Worm (Caenorhabditis elegans): ENCODE data around the gene ZK418.6.

The ZK418.6 gene

DNA sequence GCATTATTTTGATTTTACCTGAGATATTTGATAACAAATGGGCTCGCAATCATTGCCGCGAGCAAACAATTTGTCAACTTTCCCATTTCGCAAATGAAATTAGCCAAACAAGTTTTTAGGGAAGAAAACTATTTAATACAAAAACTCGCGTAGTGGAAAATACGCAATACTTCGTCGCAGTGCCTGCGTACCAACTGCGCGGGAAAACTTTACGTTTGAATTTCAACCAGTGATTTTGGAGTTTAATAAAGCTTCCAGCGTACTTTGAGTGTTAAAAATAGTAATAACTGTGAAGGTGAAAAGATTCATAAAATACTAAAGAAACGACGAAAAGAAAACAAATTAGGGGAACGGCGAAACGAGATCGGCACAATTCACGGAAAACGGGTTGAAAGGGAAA is 6.3 kb upstream of the ZK418.6 start, which contains the start of gene tofu-7:
Gene tofu-7 (minus strand): TSS at position 111 of the 400 bp plus-strand sequence.
- TF ChIP-seq T22C8.4 (GFP tag; IDR thresholded peaks at IDR 0.05), result no peak

- TF ChIP-seq flt-1 (GFP tag; IDR thresholded peaks at IDR 0.05), result no peak
- TF ChIP-seq tab-1 (GFP tag; IDR thresholded peaks at IDR 0.05), result no peak
- no peak for TF ChIP-seq cog-1 (tag; optimal IDR thresholded peaks at IDR 0.05)
- TF ChIP-seq med-1 (GFP tag; optimal IDR thresholded peaks at IDR 0.05; ENCODE audit: insufficient read depth), result no peak
- TF ChIP-seq klf-2 (GFP tag; conservative IDR thresholded peaks at IDR 0.05), result no peak
- no peak for TF ChIP-seq ref-1 (GFP tag; conservative IDR thresholded peaks at IDR 0.05)
- TF ChIP-seq ztf-23 (GFP tag; IDR thresholded peaks at IDR 0.05), result no peak
- no peak for TF ChIP-seq ztf-29 (GFP tag; IDR thresholded peaks at IDR 0.05)
- no peak for TF ChIP-seq T22C8.4 (GFP tag; IDR thresholded peaks at IDR 0.05)
Measured at ce11 chrIII:7083106-7083505, 4.5 kb upstream of the ZK418.6 start.

DNA sequence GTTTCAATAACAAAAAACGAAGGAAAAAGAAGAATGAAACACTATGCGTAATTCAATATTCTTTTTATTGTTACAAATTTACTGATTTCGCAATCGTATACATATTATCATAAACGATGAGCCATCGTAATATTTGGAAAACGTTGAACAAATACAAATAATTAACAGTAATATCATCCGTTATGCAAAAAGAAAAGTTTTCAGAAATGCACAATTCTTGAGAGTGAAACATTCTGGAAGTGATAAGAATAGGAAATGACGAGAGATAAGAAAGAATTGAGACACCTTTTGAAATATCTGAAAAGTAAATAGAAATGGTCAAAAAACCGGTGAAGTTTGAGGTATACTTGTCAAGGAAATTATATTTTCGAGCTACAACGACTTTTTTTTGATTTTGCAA is 2.9 kb upstream of the ZK418.6 start:
- no peak for TF ChIP-seq T22C8.4 (GFP tag; IDR thresholded peaks at IDR 0.05)
- no peak for TF ChIP-seq med-1 (GFP tag; optimal IDR thresholded peaks at IDR 0.05; ENCODE audit: insufficient read depth)
- TF ChIP-seq ztf-23 (GFP tag; IDR thresholded peaks at IDR 0.05), result no peak
- no peak for TF ChIP-seq klf-2 (GFP tag; conservative IDR thresholded peaks at IDR 0.05)
- TF ChIP-seq ztf-29 (GFP tag; IDR thresholded peaks at IDR 0.05), result no peak
- TF ChIP-seq ref-1 (GFP tag; conservative IDR thresholded peaks at IDR 0.05), result no peak
- TF ChIP-seq tab-1 (GFP tag; IDR thresholded peaks at IDR 0.05), result no peak
- TF ChIP-seq cog-1 (tag; optimal IDR thresholded peaks at IDR 0.05), result no peak
- TF ChIP-seq flt-1 (GFP tag; IDR thresholded peaks at IDR 0.05), result no peak

- no peak for TF ChIP-seq tab-1 (GFP tag; IDR thresholded peaks at IDR 0.05)
- TF ChIP-seq ztf-29 (GFP tag; IDR thresholded peaks at IDR 0.05), result no peak
- TF ChIP-seq klf-2 (GFP tag; conservative IDR thresholded peaks at IDR 0.05), result no peak
- no peak for TF ChIP-seq flt-1 (GFP tag; IDR thresholded peaks at IDR 0.05)
- TF ChIP-seq cog-1 (tag; optimal IDR thresholded peaks at IDR 0.05), result no peak
- TF ChIP-seq med-1 (GFP tag; optimal IDR thresholded peaks at IDR 0.05; ENCODE audit: insufficient read depth), result no peak
- no peak for TF ChIP-seq ref-1 (GFP tag; conservative IDR thresholded peaks at IDR 0.05)
- TF ChIP-seq ztf-23 (GFP tag; IDR thresholded peaks at IDR 0.05), result no peak
Measured at ce11 chrIII:7080689-7081088, 2.1 kb upstream of the ZK418.6 start, which contains the start of gene ZK418.7. Gene ZK418.7 (minus strand): TSS chrIII:7080789.

- TF ChIP-seq cog-1 (tag; optimal IDR thresholded peaks at IDR 0.05), result no peak
- TF ChIP-seq ztf-23 (GFP tag; IDR thresholded peaks at IDR 0.05), result no peak
- no peak for TF ChIP-seq med-1 (GFP tag; optimal IDR thresholded peaks at IDR 0.05; ENCODE audit: insufficient read depth)
- no peak for TF ChIP-seq T22C8.4 (GFP tag; IDR thresholded peaks at IDR 0.05)
Measured at ce11 chrIII:7076386-7076785, 2.3 kb downstream of the ZK418.6 start, which contains the start of gene ZK418.13. Gene ZK418.13 (minus strand): TSS chrIII:7076486.

DNA sequence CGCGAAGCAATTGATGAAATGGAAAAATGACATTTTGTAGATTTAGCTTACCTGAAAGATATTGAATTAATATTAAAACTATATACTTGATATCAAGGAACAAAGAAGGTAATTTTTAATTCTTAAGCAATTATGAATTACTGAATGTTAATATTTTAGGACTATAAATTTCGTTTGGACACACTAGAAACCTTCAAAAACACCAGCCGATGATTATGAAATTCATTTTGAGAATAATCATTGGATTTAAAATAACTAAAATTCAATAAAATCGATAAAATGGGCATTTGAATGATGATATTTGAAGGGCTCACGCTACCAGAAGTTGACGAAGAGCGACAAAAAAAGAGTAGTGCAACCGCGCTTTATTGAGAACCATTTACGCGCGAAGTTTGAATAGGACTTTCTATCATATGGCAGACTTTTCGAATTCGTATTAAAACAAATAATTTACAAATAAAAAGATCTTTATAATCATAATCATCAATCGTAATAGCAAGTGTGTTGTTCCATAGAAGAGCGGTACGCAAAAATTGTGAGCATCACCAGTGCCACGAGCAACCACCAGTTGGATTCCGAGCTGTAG is 4.7 kb downstream of the ZK418.6 start, which contains the start of gene ZK418.5:
Gene ZK418.5 (minus strand): TSS at position 51 of the 586 bp plus-strand sequence.
- no peak for TF ChIP-seq med-1 (GFP tag; optimal IDR thresholded peaks at IDR 0.05; ENCODE audit: insufficient read depth)
- no peak for TF ChIP-seq tab-1 (GFP tag; IDR thresholded peaks at IDR 0.05)
- TF ChIP-seq klf-2 (GFP tag; conservative IDR thresholded peaks at IDR 0.05), result no peak
- TF ChIP-seq T22C8.4 (GFP tag; IDR thresholded peaks at IDR 0.05), result no peak
- TF ChIP-seq cog-1 (tag; optimal IDR thresholded peaks at IDR 0.05), result no peak
- TF ChIP-seq ztf-23 (GFP tag; IDR thresholded peaks at IDR 0.05), result no peak
- no peak for TF ChIP-seq ztf-29 (GFP tag; IDR thresholded peaks at IDR 0.05)
- TF ChIP-seq flt-1 (GFP tag; IDR thresholded peaks at IDR 0.05), result no peak
- no peak for TF ChIP-seq ref-1 (GFP tag; conservative IDR thresholded peaks at IDR 0.05)

ce11 chrIII:7072452-7072851 is 6.2 kb downstream of the ZK418.6 start, which contains the start of gene lin-37:
Gene lin-37 (minus strand): TSS chrIII:7072552.
- TF ChIP-seq T22C8.4 (GFP tag; IDR thresholded peaks at IDR 0.05) (no peak), cog-1 (tag; optimal IDR thresholded peaks at IDR 0.05) (no peak), tab-1 (GFP tag; IDR thresholded peaks at IDR 0.05) (no peak), klf-2 (GFP tag; conservative IDR thresholded peaks at IDR 0.05) (no peak), flt-1 (GFP tag; IDR thresholded peaks at IDR 0.05) (no peak), med-1 (GFP tag; optimal IDR thresholded peaks at IDR 0.05; ENCODE audit: insufficient read depth) (no peak), ref-1 (GFP tag; conservative IDR thresholded peaks at IDR 0.05) (no peak), ztf-23 (GFP tag; IDR thresholded peaks at IDR 0.05) (no peak), ztf-29 (GFP tag; IDR thresholded peaks at IDR 0.05) (no peak)

DNA sequence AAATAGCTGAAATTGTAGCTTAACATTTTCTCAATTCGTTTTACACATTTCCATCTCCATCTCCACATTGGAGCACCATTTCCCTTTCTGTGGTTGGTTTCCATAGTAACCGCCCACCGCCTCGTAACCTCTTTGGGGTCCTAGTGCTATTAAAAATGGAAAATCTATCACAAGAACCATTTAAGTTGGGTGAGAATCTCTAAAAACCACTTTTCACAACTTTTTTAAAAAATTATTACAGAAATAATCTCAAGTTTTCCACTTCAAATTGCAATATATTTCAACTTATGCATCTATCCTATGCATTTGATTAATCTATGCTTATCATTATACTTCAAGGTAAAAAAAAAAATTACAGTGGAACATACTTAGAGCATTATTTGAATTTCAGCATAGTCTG is 8.7 kb downstream of the ZK418.6 start, which contains the start of gene tmem-17:
Gene tmem-17 (plus strand): TSS at position 301 of the 400 bp plus-strand sequence.
- no peak for TF ChIP-seq klf-2 (GFP tag; conservative IDR thresholded peaks at IDR 0.05)
- TF ChIP-seq T22C8.4 (GFP tag; IDR thresholded peaks at IDR 0.05), result no peak
- TF ChIP-seq ref-1 (GFP tag; conservative IDR thresholded peaks at IDR 0.05), result no peak
- no peak for TF ChIP-seq tab-1 (GFP tag; IDR thresholded peaks at IDR 0.05)
- TF ChIP-seq med-1 (GFP tag; optimal IDR thresholded peaks at IDR 0.05; ENCODE audit: insufficient read depth), result no peak

ce11 chrIII:7068520-7069113 is 10.0 kb downstream of the ZK418.6 start, which contains the start of the genes ubc-18 and R01H2.8:
Gene ubc-18 (minus strand): TSS chrIII:7068570.
Gene R01H2.8 (plus strand): TSS chrIII:7069063.
- no peak for TF ChIP-seq tab-1 (GFP tag; IDR thresholded peaks at IDR 0.05)
- no peak for TF ChIP-seq ztf-29 (GFP tag; IDR thresholded peaks at IDR 0.05)
- no peak for TF ChIP-seq med-1 (GFP tag; optimal IDR thresholded peaks at IDR 0.05; ENCODE audit: insufficient read depth)
- no peak for TF ChIP-seq flt-1 (GFP tag; IDR thresholded peaks at IDR 0.05)
- no peak for TF ChIP-seq cog-1 (tag; optimal IDR thresholded peaks at IDR 0.05)
- TF ChIP-seq T22C8.4 (GFP tag; IDR thresholded peaks at IDR 0.05), result no peak
- TF ChIP-seq ref-1 (GFP tag; conservative IDR thresholded peaks at IDR 0.05), result no peak

Data from whole organism, midembryonic.